Worm (Caenorhabditis elegans) whole organism, L2 larva: ENCODE measurements around the gene F45E1.2.

Source experiments
- R02D3.7 ChIP-seq: fragments of 150-350 bp; optimal IDR thresholded peaks from 2 replicates; lab custom pipeline; 2014; ENCODE audit warnings: missing biosample characterization, missing genetic modification characterization
- aly-2 ChIP-seq: fragments of 150-350 bp; optimal IDR thresholded peaks from 2 replicates; lab custom pipeline; 2014; ENCODE audit warnings: missing biosample characterization, missing genetic modification characterization
- ceh-82 ChIP-seq: fragments of 150-350 bp; optimal IDR thresholded peaks from 2 replicates; lab custom pipeline; 2014; ENCODE audit warnings: missing biosample characterization, missing genetic modification characterization
- elt-1 ChIP-seq: fragments of 150-350 bp; optimal IDR thresholded peaks from 2 replicates; lab custom pipeline; 2014; ENCODE audit warnings: missing biosample characterization, missing genetic modification characterization
- lin-13 ChIP-seq: fragments of 150-350 bp; optimal IDR thresholded peaks from 2 replicates; lab custom pipeline; 2014; ENCODE audit warnings: missing biosample characterization, missing genetic modification reagents, missing genetic modification characterization
- nhr-12 ChIP-seq: fragments of 150-350 bp; optimal IDR thresholded peaks from 2 replicates; lab custom pipeline; 2014; ENCODE audit warnings: missing biosample characterization, missing genetic modification characterization
- nhr-23 ChIP-seq: fragments of 150-350 bp; optimal IDR thresholded peaks from 2 replicates; lab custom pipeline; 2014; ENCODE audit warnings: missing biosample characterization, missing genetic modification reagents, missing genetic modification characterization
- skn-1 ChIP-seq: sonication (generic microtip); optimal IDR thresholded peaks from 2 replicates; lab custom pipeline; 2017; ENCODE audit warnings: missing biosample characterization, missing genetic modification characterization
- sma-9 ChIP-seq, 2 experiments: fragments of 150-350 bp in 1 of 2; sonication (generic microtip) in 1 of 2; optimal IDR thresholded peaks; 2 replicates each; lab custom pipeline; 2014 to 2016; ENCODE audit warnings: missing genetic modification characterization in 2 of 2, mild to moderate bottlenecking in 1 of 2, missing biosample characterization in 1 of 2, missing compliant biosample characterization in 1 of 2, missing genetic modification reagents in 1 of 2, moderate library complexity in 1 of 2
- unc-62 ChIP-seq: fragments of 150-350 bp; optimal IDR thresholded peaks from 2 replicates; lab custom pipeline; 2014; ENCODE audit warnings: missing biosample characterization, missing genetic modification reagents, missing genetic modification characterization

DNA sequence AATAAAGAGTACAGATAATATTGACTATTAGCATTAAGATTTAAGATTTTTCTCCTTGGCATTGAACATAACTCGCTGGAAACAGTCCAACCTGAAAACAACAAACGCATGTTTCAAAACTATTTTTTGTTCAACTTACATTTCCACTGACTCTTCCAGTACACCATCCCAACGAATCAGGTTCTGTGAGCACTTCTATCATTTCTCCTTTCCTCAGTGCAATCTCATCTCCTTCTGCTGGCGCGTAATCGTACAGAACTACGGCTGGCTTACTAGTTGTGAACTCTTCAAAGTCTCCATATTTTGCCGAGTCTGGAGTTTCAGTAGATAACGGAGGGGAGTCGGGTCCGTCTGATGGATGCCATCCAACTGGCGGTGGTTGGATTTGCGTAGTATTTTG is 14.4 kb upstream of the F45E1.2 start:
- TF ChIP-seq aly-2 (tag; lab: Kevin White, UChicago): no peak
- TF ChIP-seq lin-13 (GFP tag; lab: Kevin White, UChicago): no peak
- TF ChIP-seq elt-1: no peak
- TF ChIP-seq nhr-23 (tag; lab: Kevin White, UChicago): no peak
- TF ChIP-seq nhr-12 (tag; lab: Kevin White, UChicago): no peak
- no peak for TF ChIP-seq ceh-82 (tag; lab: Kevin White, UChicago)
- no peak for TF ChIP-seq skn-1
- no peak for TF ChIP-seq R02D3.7
- TF ChIP-seq sma-9 (GFP tag; optimal IDR thresholded peaks at IDR 0.05; lab: Kevin White, UChicago): no peak
- TF ChIP-seq sma-9 (tag; optimal IDR thresholded peaks at IDR 0.05; lab: Kevin White, UChicago): no peak
- no peak for TF ChIP-seq unc-62
